Fruit fly (Drosophila melanogaster): ENCODE data around the gene CG7886.

DNA sequence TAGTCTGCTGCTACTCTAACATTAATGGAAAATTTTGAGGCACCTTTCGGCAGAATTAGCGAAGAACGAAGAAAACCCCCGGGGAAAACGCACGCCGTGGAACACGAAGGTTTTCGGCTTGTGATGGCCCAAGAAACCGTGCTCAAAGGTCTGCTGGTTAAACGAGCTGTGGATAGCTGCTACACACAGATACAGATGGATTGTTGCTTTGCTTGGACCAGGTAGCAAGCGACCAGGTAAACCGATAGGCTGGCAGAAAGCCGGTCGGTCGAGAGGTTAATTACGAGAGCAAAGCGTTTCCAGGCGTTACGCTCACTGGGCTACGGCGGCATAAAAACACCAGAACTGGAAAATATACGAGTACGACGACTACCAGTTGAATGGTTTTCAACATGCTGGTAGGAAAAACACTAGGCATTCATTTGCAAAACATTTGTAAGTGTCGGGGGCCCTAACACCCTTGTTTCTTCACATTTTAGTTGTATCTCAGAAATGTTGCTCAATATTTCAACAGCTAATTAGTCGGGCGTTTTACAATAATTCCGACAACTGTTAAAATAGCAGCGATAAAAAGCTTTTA, 10.0 kb upstream of the CG7886 start:
- TF ChIP-seq usp (GFP tag; optimal IDR thresholded peaks at IDR 0.05), result no peak
- no peak for TF ChIP-seq pan (optimal IDR thresholded peaks at IDR 0.05)
- no peak for TF ChIP-seq psq (optimal IDR thresholded peaks at IDR 0.05)
